Worm (Caenorhabditis elegans) whole organism, L2 larva: ENCODE results near the gene sel-13.
"Not testable (repeated sequence)": the region's sequence is repeated elsewhere in the genome, so short reads cannot be mapped to it uniquely, and the experiment has no call there.

Experiments used
- C34F6.9 ChIP-seq: fragments of 150-350 bp; optimal IDR thresholded peaks from 2 replicates; lab custom pipeline; 2014; ENCODE audit warnings: missing biosample characterization, missing genetic modification characterization
- F13H6.1 ChIP-seq: sonication (generic microtip); optimal IDR thresholded peaks from 2 replicates; lab custom pipeline; 2016; ENCODE audit warnings: missing genetic modification characterization, missing compliant biosample characterization
- Y55F3AM.14 ChIP-seq: fragments of 200-800 bp; sonication (Bioruptor generic); optimal IDR thresholded peaks from 2 replicates; lab custom pipeline; 2018; ENCODE audit warnings: mild to moderate bottlenecking, missing genetic modification characterization, missing compliant biosample characterization
- ZK546.5 ChIP-seq: sonication (generic microtip); optimal IDR thresholded peaks from 2 replicates; lab custom pipeline; 2017; ENCODE audit warnings: missing biosample characterization, missing genetic modification characterization
- alr-1 ChIP-seq: fragments of 150-350 bp; optimal IDR thresholded peaks from 2 replicates; lab custom pipeline; 2014; ENCODE audit warnings: missing biosample characterization, missing genetic modification characterization
- aly-2 ChIP-seq: fragments of 150-350 bp; optimal IDR thresholded peaks from 2 replicates; lab custom pipeline; 2014; ENCODE audit warnings: missing biosample characterization, missing genetic modification characterization
- ama-1 ChIP-seq: fragments of 150-350 bp; optimal IDR thresholded peaks from 2 replicates; lab custom pipeline; 2018; ENCODE audit warnings: inconsistent platforms
- blmp-1 ChIP-seq: sonication (generic microtip); optimal IDR thresholded peaks from 2 replicates; lab custom pipeline; 2017; ENCODE audit warnings: missing genetic modification characterization, mild to moderate bottlenecking, missing compliant biosample characterization, antibody characterized with exemption, moderate library complexity; ENCODE audit not compliant: insufficient read depth
- ceh-16 ChIP-seq: fragments of 150-350 bp; optimal IDR thresholded peaks from 2 replicates; lab custom pipeline; 2014; ENCODE audit warnings: missing biosample characterization, missing genetic modification characterization
- ceh-82 ChIP-seq: fragments of 150-350 bp; optimal IDR thresholded peaks from 2 replicates; lab custom pipeline; 2014; ENCODE audit warnings: missing biosample characterization, missing genetic modification characterization
- crh-2 ChIP-seq: sonication (generic microtip); optimal IDR thresholded peaks from 2 replicates; lab custom pipeline; 2017; ENCODE audit warnings: missing biosample characterization, missing genetic modification characterization
- dmd-4 ChIP-seq: sonication (generic microtip); optimal IDR thresholded peaks from 2 replicates; lab custom pipeline; 2017; ENCODE audit warnings: missing biosample characterization, missing genetic modification characterization
- egl-27 ChIP-seq: sonication (generic microtip); optimal IDR thresholded peaks from 3 replicates; lab custom pipeline; 2017; ENCODE audit warnings: missing biosample characterization, missing genetic modification reagents, missing genetic modification characterization
- elt-3 ChIP-seq: sonication (generic microtip); optimal IDR thresholded peaks from 2 replicates; lab custom pipeline; 2017; ENCODE audit warnings: missing biosample characterization, missing genetic modification characterization
- fos-1 ChIP-seq: fragments of 150-350 bp; optimal IDR thresholded peaks from 2 replicates; lab custom pipeline; 2014; ENCODE audit warnings: missing biosample characterization, missing genetic modification characterization
- gmeb-1 ChIP-seq: fragments of 150-350 bp; optimal IDR thresholded peaks from 2 replicates; lab custom pipeline; 2014; ENCODE audit warnings: missing biosample characterization, missing genetic modification characterization
- lin-11 ChIP-seq: fragments of 150-350 bp; sonication (generic microtip); optimal IDR thresholded peaks from 2 replicates; lab custom pipeline; 2014; ENCODE audit warnings: missing biosample characterization, missing genetic modification characterization, inconsistent platforms, mixed read lengths
- lin-13 ChIP-seq: fragments of 150-350 bp; optimal IDR thresholded peaks from 2 replicates; lab custom pipeline; 2014; ENCODE audit warnings: missing biosample characterization, missing genetic modification reagents, missing genetic modification characterization
- lsy-2 ChIP-seq, 2 experiments: fragments of 150-350 bp in 1 of 2; sonication (generic microtip) in 1 of 2; optimal IDR thresholded peaks; 2 replicates each; lab custom pipeline; 2014 to 2017; ENCODE audit warnings: missing biosample characterization in 2 of 2, missing genetic modification characterization in 2 of 2
- mab-5 ChIP-seq: fragments of 150-350 bp; optimal IDR thresholded peaks from 2 replicates; lab custom pipeline; 2014; ENCODE audit warnings: missing biosample characterization, missing genetic modification characterization
- mbf-1 ChIP-seq: sonication (generic microtip); optimal IDR thresholded peaks from 2 replicates; lab custom pipeline; 2017; ENCODE audit warnings: missing biosample characterization, missing genetic modification characterization
- mdl-1 ChIP-seq, 2 experiments: fragments of 150-350 bp in 1 of 2; sonication (generic microtip) in 1 of 2; optimal IDR thresholded peaks; 2 replicates each; lab custom pipeline; 2017; ENCODE audit warnings: missing biosample characterization in 2 of 2, missing genetic modification characterization in 2 of 2
- nhr-12 ChIP-seq: fragments of 150-350 bp; optimal IDR thresholded peaks from 2 replicates; lab custom pipeline; 2014; ENCODE audit warnings: missing biosample characterization, missing genetic modification characterization
- nhr-129 ChIP-seq: fragments of 150-350 bp; optimal IDR thresholded peaks from 2 replicates; lab custom pipeline; 2014; ENCODE audit warnings: missing biosample characterization, missing genetic modification characterization
- nhr-25 ChIP-seq: fragments of 150-350 bp; sonication (generic microtip); optimal IDR thresholded peaks from 3 replicates; lab custom pipeline; 2014; ENCODE audit warnings: missing biosample characterization, missing genetic modification characterization
- nhr-77 ChIP-seq: fragments of 150-350 bp; optimal IDR thresholded peaks from 2 replicates; lab custom pipeline; 2014; ENCODE audit warnings: missing biosample characterization, missing genetic modification characterization
- skn-1 ChIP-seq: sonication (generic microtip); optimal IDR thresholded peaks from 2 replicates; lab custom pipeline; 2017; ENCODE audit warnings: missing biosample characterization, missing genetic modification characterization
- sma-3 ChIP-seq: sonication (generic microtip); optimal IDR thresholded peaks from 2 replicates; lab custom pipeline; 2016; ENCODE audit warnings: missing genetic modification reagents, missing genetic modification characterization, missing compliant biosample characterization
- sma-9 ChIP-seq, 2 experiments: fragments of 150-350 bp in 1 of 2; sonication (generic microtip) in 1 of 2; optimal IDR thresholded peaks; 2 replicates each; lab custom pipeline; 2014 to 2016; ENCODE audit warnings: missing genetic modification characterization in 2 of 2, mild to moderate bottlenecking in 1 of 2, missing biosample characterization in 1 of 2, missing compliant biosample characterization in 1 of 2, missing genetic modification reagents in 1 of 2, moderate library complexity in 1 of 2
- unc-39 ChIP-seq: fragments of 150-350 bp; optimal IDR thresholded peaks from 2 replicates; lab custom pipeline; 2014; ENCODE audit warnings: missing biosample characterization, missing genetic modification characterization
- unc-62 ChIP-seq: fragments of 150-350 bp; optimal IDR thresholded peaks from 2 replicates; lab custom pipeline; 2014; ENCODE audit warnings: missing biosample characterization, missing genetic modification reagents, missing genetic modification characterization
- ztf-1 ChIP-seq: fragments of 200-800 bp; sonication (Bioruptor generic); conservative IDR thresholded peaks from 2 replicates; pipeline ENCODE4 v1.3.6; 2022; ENCODE audit warnings: missing genetic modification characterization, missing compliant biosample characterization

The sel-13 gene

ce11 chrIII:4742620-4743019, 42.6 kb upstream of the sel-13 start, which contains the start of gene twk-6:
twk-6 (plus strand) TSS chrIII:4742920.
- TF ChIP-seq Y55F3AM.14 (GFP tag; lab: Kevin White, UChicago); elt-3; ama-1: not testable (repeated sequence)

- TF ChIP-seq crh-2 (peak; percentile 29), fos-1 (tag; lab: Kevin White, UChicago) (peak; percentile 78), nhr-129 (tag; lab: Kevin White, UChicago) (peak; percentile 27), lsy-2 (tag; optimal IDR thresholded peaks at IDR 0.05; lab: Kevin White, UChicago) (peak in 1 of 2 experiments; percentile 28), ceh-16 (tag; lab: Kevin White, UChicago) (no peak)
These were observed 40.8 kb upstream of the sel-13 start for ce11 chrIII:4740820-4741219.

ce11 chrIII:4739975-4740374, 40.0 kb upstream of the sel-13 start, which contains the start of gene ras-2:
ras-2 (minus strand) TSS chrIII:4740075.
- no peak for TF ChIP-seq lin-11 (tag; lab: Kevin White, UChicago)
- no peak for TF ChIP-seq nhr-12 (tag; lab: Kevin White, UChicago)
- no peak for TF ChIP-seq nhr-77
- no peak for TF ChIP-seq ceh-82 (tag; lab: Kevin White, UChicago)
- TF ChIP-seq aly-2 (tag; lab: Kevin White, UChicago), result no peak
- TF ChIP-seq lin-13 (GFP tag; lab: Kevin White, UChicago), result no peak
- TF ChIP-seq blmp-1 (tag; lab: Kevin White, UChicago), result no peak
- no peak for TF ChIP-seq unc-39
- no peak for TF ChIP-seq dmd-4 (tag; lab: Kevin White, UChicago)
- TF ChIP-seq C34F6.9 (tag; lab: Kevin White, UChicago), result no peak
- TF ChIP-seq sma-9 (GFP tag; optimal IDR thresholded peaks at IDR 0.05; lab: Kevin White, UChicago), result no peak
- TF ChIP-seq sma-9 (tag; optimal IDR thresholded peaks at IDR 0.05; lab: Kevin White, UChicago), result no peak
- TF ChIP-seq nhr-129 (tag; lab: Kevin White, UChicago), result no peak
- no peak for TF ChIP-seq mbf-1 (tag; lab: Kevin White, UChicago)
- no peak for TF ChIP-seq gmeb-1 (tag; lab: Kevin White, UChicago)
- TF ChIP-seq skn-1 (tag; lab: Kevin White, UChicago), result no peak
- no peak for TF ChIP-seq mdl-1 (tag; optimal IDR thresholded peaks at IDR 0.05; lab: Kevin White, UChicago)
- TF ChIP-seq ceh-16 (tag; lab: Kevin White, UChicago), result no peak

ce11 chrIII:4735443-4735842, 35.4 kb upstream of the sel-13 start, which contains the start of gene F17C8.7:
F17C8.7 (plus strand) TSS chrIII:4735743.
- TF ChIP-seq ama-1, result no peak
- TF ChIP-seq Y55F3AM.14 (GFP tag; lab: Kevin White, UChicago), result no peak
- TF ChIP-seq egl-27 (tag; lab: Kevin White, UChicago), result no peak
- no peak for TF ChIP-seq C34F6.9 (tag; lab: Kevin White, UChicago)
- no peak for TF ChIP-seq ztf-1
- TF ChIP-seq nhr-25 (tag; lab: Kevin White, UChicago), result no peak
- TF ChIP-seq nhr-129 (tag; lab: Kevin White, UChicago), result no peak
- TF ChIP-seq mbf-1 (tag; lab: Kevin White, UChicago), result no peak
- TF ChIP-seq unc-62 (GFP tag; lab: Kevin White, UChicago), result no peak
- no peak for TF ChIP-seq mdl-1 (tag; optimal IDR thresholded peaks at IDR 0.05; lab: Kevin White, UChicago)
- no peak for TF ChIP-seq sma-3 (GFP tag; lab: Kevin White, UChicago)
- TF ChIP-seq lin-11 (tag; lab: Kevin White, UChicago), result no peak

- no peak for TF ChIP-seq ama-1
- no peak for TF ChIP-seq aly-2 (tag; lab: Kevin White, UChicago)
- no peak for TF ChIP-seq egl-27 (tag; lab: Kevin White, UChicago)
- TF ChIP-seq blmp-1 (tag; lab: Kevin White, UChicago), result no peak
- no peak for TF ChIP-seq C34F6.9 (tag; lab: Kevin White, UChicago)
- no peak for TF ChIP-seq nhr-77
- TF ChIP-seq dmd-4 (tag; lab: Kevin White, UChicago), result no peak
These were observed 34.0 kb upstream of the sel-13 start, which contains the start of gene F17C8.9 for ce11 chrIII:4734056-4734455. F17C8.9 (plus strand) TSS chrIII:4734356.

- TF ChIP-seq F13H6.1 (tag; lab: Kevin White, UChicago), result peak; percentile 73
- TF ChIP-seq nhr-129 (tag; lab: Kevin White, UChicago), result peak; percentile 15
- TF ChIP-seq ZK546.5 (tag; lab: Kevin White, UChicago), result no peak
- peak; percentile 32 for TF ChIP-seq mab-5 (tag; lab: Kevin White, UChicago)
- peak; percentile 56 for TF ChIP-seq sma-9 (GFP tag; optimal IDR thresholded peaks at IDR 0.05; lab: Kevin White, UChicago)
- no peak for TF ChIP-seq sma-9 (tag; optimal IDR thresholded peaks at IDR 0.05; lab: Kevin White, UChicago)
- no peak for TF ChIP-seq egl-27 (tag; lab: Kevin White, UChicago)
- TF ChIP-seq lsy-2 (tag; optimal IDR thresholded peaks at IDR 0.05; lab: Kevin White, UChicago), result peak in 1 of 2 experiments; percentile 56
- no peak for TF ChIP-seq mdl-1 (tag; optimal IDR thresholded peaks at IDR 0.05; lab: Kevin White, UChicago)
- TF ChIP-seq elt-3, result no peak
- TF ChIP-seq fos-1 (tag; lab: Kevin White, UChicago), result no peak
- TF ChIP-seq alr-1 (tag; lab: Kevin White, UChicago), result no peak
- no peak for TF ChIP-seq ceh-16 (tag; lab: Kevin White, UChicago)
- TF ChIP-seq C34F6.9 (tag; lab: Kevin White, UChicago), result peak; percentile 47
- TF ChIP-seq dmd-4 (tag; lab: Kevin White, UChicago), result no peak
- TF ChIP-seq sma-3 (GFP tag; lab: Kevin White, UChicago), result no peak
- TF ChIP-seq gmeb-1 (tag; lab: Kevin White, UChicago), result no peak
These were observed 31.4 kb upstream of the sel-13 start, which contains the start of gene F17C8.3 for ce11 chrIII:4731295-4731988. F17C8.3 (plus strand) TSS chrIII:4731938.
